Worm (Caenorhabditis elegans) whole organism, L1 larva: ENCODE results near the gene adt-1.
A peak's percentile ranks its signal among the peaks of the same experiment; 100 is the strongest.

Source experiments
- aha-1 ChIP-seq: fragments of 150-350 bp; optimal IDR thresholded peaks from 2 replicates; lab custom pipeline; 2014; ENCODE audit warnings: missing biosample characterization, missing genetic modification characterization
- aly-2 ChIP-seq: fragments of 150-350 bp; optimal IDR thresholded peaks from 2 replicates; lab custom pipeline; 2014; ENCODE audit warnings: missing biosample characterization, missing genetic modification characterization
- ama-1 ChIP-seq: fragments of 150-350 bp; optimal IDR thresholded peaks from 2 replicates; lab custom pipeline; 2014
- blmp-1 ChIP-seq: fragments of 150-350 bp; optimal IDR thresholded peaks from 2 replicates; lab custom pipeline; 2014; ENCODE audit warnings: missing biosample characterization, missing genetic modification characterization
- ceh-63 ChIP-seq: fragments of 200-800 bp; sonication (Bioruptor generic); optimal IDR thresholded peaks from 2 replicates; lab custom pipeline; 2018; ENCODE audit warnings: mild to moderate bottlenecking, missing genetic modification characterization, missing compliant biosample characterization
- ceh-8 ChIP-seq: fragments of 200-800 bp; sonication (Bioruptor generic); optimal IDR thresholded peaks from 2 replicates; lab custom pipeline; 2018; ENCODE audit warnings: mild to moderate bottlenecking, missing genetic modification characterization, moderate library complexity, missing compliant biosample characterization
- ceh-90 ChIP-seq: sonication (generic microtip); optimal IDR thresholded peaks from 2 replicates; lab custom pipeline; 2016; ENCODE audit warnings: missing genetic modification characterization, missing compliant biosample characterization
- ces-1 ChIP-seq: fragments of 150-350 bp; optimal IDR thresholded peaks from 2 replicates; lab custom pipeline; 2014; ENCODE audit warnings: missing biosample characterization, missing genetic modification reagents, missing genetic modification characterization
- dpl-1 ChIP-seq, 3 experiments: fragments of 150-350 bp in 2 of 3; sonication (generic microtip) in 1 of 3; optimal IDR thresholded peaks; 2 replicates each; lab custom pipeline; 2014 to 2017; ENCODE audit warnings: missing biosample characterization in 3 of 3, missing genetic modification characterization in 3 of 3, missing genetic modification reagents in 3 of 3
- ets-5 ChIP-seq: fragments of 200-800 bp; sonication (Bioruptor generic); IDR thresholded peaks from 2 replicates; pipeline ENCODE4 v1.3.6; 2022; ENCODE audit warnings: missing genetic modification characterization, missing compliant biosample characterization
- fkh-4 ChIP-seq: sonication (generic microtip); optimal IDR thresholded peaks from 2 replicates; lab custom pipeline; 2016; ENCODE audit warnings: missing compliant biosample characterization, missing genetic modification characterization, borderline replicate concordance
- fos-1 ChIP-seq: fragments of 150-350 bp; optimal IDR thresholded peaks from 2 replicates; lab custom pipeline; 2014; ENCODE audit warnings: missing biosample characterization, missing genetic modification characterization
- hlh-17 ChIP-seq: fragments of 200-800 bp; sonication (Bioruptor generic); optimal IDR thresholded peaks from 2 replicates; lab custom pipeline; 2018; ENCODE audit warnings: missing genetic modification characterization, mild to moderate bottlenecking, missing compliant biosample characterization, moderate library complexity, borderline replicate concordance
- hpl-2 ChIP-seq: fragments of 150-350 bp; optimal IDR thresholded peaks from 2 replicates; lab custom pipeline; 2014; ENCODE audit warnings: missing biosample characterization, missing genetic modification reagents, missing genetic modification characterization
- irx-1 ChIP-seq: sonication (generic microtip); optimal IDR thresholded peaks from 2 replicates; lab custom pipeline; 2016; ENCODE audit warnings: missing genetic modification characterization, missing compliant biosample characterization
- jun-1 ChIP-seq: fragments of 150-350 bp; optimal IDR thresholded peaks from 2 replicates; lab custom pipeline; 2014; ENCODE audit warnings: missing biosample characterization, missing genetic modification reagents, missing genetic modification characterization
- lin-13 ChIP-seq: fragments of 150-350 bp; optimal IDR thresholded peaks from 2 replicates; lab custom pipeline; 2014; ENCODE audit warnings: missing biosample characterization, missing genetic modification reagents, missing genetic modification characterization
- lin-14 ChIP-seq: fragments of 200-800 bp; sonication (Bioruptor generic); optimal IDR thresholded peaks from 2 replicates; lab custom pipeline; 2018; ENCODE audit warnings: mild to moderate bottlenecking, missing genetic modification characterization, moderate library complexity, missing compliant biosample characterization
- lin-15B ChIP-seq: fragments of 150-350 bp; sonication (generic microtip); optimal IDR thresholded peaks from 3 replicates; lab custom pipeline; 2014; ENCODE audit warnings: missing biosample characterization, missing genetic modification characterization
- lsy-2 ChIP-seq, 2 experiments: fragments of 150-350 bp; optimal IDR thresholded peaks; 2 replicates each; lab custom pipeline; 2014; ENCODE audit warnings: missing biosample characterization in 2 of 2, missing genetic modification characterization in 2 of 2
- mab-9 ChIP-seq: fragments of 200-800 bp; sonication (Bioruptor generic); IDR thresholded peaks from 2 replicates; pipeline ENCODE4 v1.3.6; 2022; ENCODE audit warnings: missing genetic modification reagents, missing genetic modification characterization, missing compliant biosample characterization
- mdl-1 ChIP-seq, 2 experiments: fragments of 150-350 bp; optimal IDR thresholded peaks; 2 replicates each; lab custom pipeline; 2014 to 2017; ENCODE audit warnings: missing biosample characterization in 2 of 2, missing genetic modification characterization in 2 of 2, inconsistent platforms in 1 of 2
- mep-1 ChIP-seq: fragments of 150-350 bp; optimal IDR thresholded peaks from 2 replicates; lab custom pipeline; 2014; ENCODE audit warnings: missing biosample characterization, missing genetic modification characterization
- nhr-20 ChIP-seq: sonication (generic microtip); optimal IDR thresholded peaks from 2 replicates; lab custom pipeline; 2016; ENCODE audit warnings: mild to moderate bottlenecking, missing genetic modification characterization, missing compliant biosample characterization
- nhr-237 ChIP-seq: fragments of 150-350 bp; optimal IDR thresholded peaks from 2 replicates; lab custom pipeline; 2014; ENCODE audit warnings: missing biosample characterization, missing genetic modification characterization
- nhr-71 ChIP-seq: sonication (generic microtip); optimal IDR thresholded peaks from 2 replicates; lab custom pipeline; 2016; ENCODE audit warnings: mild to moderate bottlenecking, missing genetic modification characterization, moderate library complexity, missing compliant biosample characterization
- nhr-85 ChIP-seq: sonication (generic microtip); peaks from one replicate; lab custom pipeline; 2016; ENCODE audit warnings: missing genetic modification characterization, inconsistent platforms, missing compliant biosample characterization
- nhr-90 ChIP-seq: sonication (generic microtip); optimal IDR thresholded peaks from 2 replicates; lab custom pipeline; 2016; ENCODE audit warnings: mild to moderate bottlenecking, missing genetic modification characterization, missing compliant biosample characterization; ENCODE audit not compliant: poor library complexity
- pag-3 ChIP-seq: sonication (generic microtip); optimal IDR thresholded peaks from 2 replicates; lab custom pipeline; 2017; ENCODE audit warnings: missing genetic modification characterization, mild to moderate bottlenecking, missing compliant biosample characterization, antibody characterized with exemption, borderline replicate concordance; ENCODE audit not compliant: insufficient read depth
- pax-3 ChIP-seq: fragments of 200-800 bp; sonication (Bioruptor generic); optimal IDR thresholded peaks from 2 replicates; lab custom pipeline; 2018; ENCODE audit warnings: mild to moderate bottlenecking, missing genetic modification characterization, moderate library complexity, missing compliant biosample characterization
- rnt-1 ChIP-seq: sonication (generic microtip); optimal IDR thresholded peaks from 2 replicates; lab custom pipeline; 2016; ENCODE audit warnings: mild to moderate bottlenecking, missing genetic modification characterization, moderate library complexity, missing compliant biosample characterization
- skn-1 ChIP-seq: fragments of 150-350 bp; optimal IDR thresholded peaks from 2 replicates; lab custom pipeline; 2014; ENCODE audit warnings: missing biosample characterization, missing genetic modification characterization
- snu-23 ChIP-seq: sonication (generic microtip); optimal IDR thresholded peaks from 2 replicates; lab custom pipeline; 2016; ENCODE audit warnings: missing genetic modification characterization, missing compliant biosample characterization
- sox-4 ChIP-seq: sonication (generic microtip); optimal IDR thresholded peaks from 2 replicates; lab custom pipeline; 2016; ENCODE audit warnings: missing genetic modification characterization, missing compliant biosample characterization
- sup-37 ChIP-seq: fragments of 200-800 bp; sonication (Bioruptor generic); optimal IDR thresholded peaks from 2 replicates; lab custom pipeline; 2018; ENCODE audit warnings: mild to moderate bottlenecking, missing genetic modification characterization, missing compliant biosample characterization
- tbx-2 ChIP-seq: sonication (generic microtip); optimal IDR thresholded peaks from 2 replicates; lab custom pipeline; 2016; ENCODE audit warnings: missing genetic modification characterization, missing compliant biosample characterization
- unc-62 ChIP-seq: fragments of 150-350 bp; optimal IDR thresholded peaks from 2 replicates; lab custom pipeline; 2014; ENCODE audit warnings: missing biosample characterization, missing genetic modification reagents, missing genetic modification characterization
- vab-15 ChIP-seq: sonication (generic microtip); optimal IDR thresholded peaks from 2 replicates; lab custom pipeline; 2017; ENCODE audit warnings: missing genotype, mild to moderate bottlenecking, missing genetic modification characterization, missing compliant biosample characterization
- xbp-1 ChIP-seq: sonication (generic microtip); optimal IDR thresholded peaks from 2 replicates; lab custom pipeline; 2016; ENCODE audit warnings: missing genetic modification characterization, missing compliant biosample characterization
- zag-1 ChIP-seq: fragments of 150-350 bp; optimal IDR thresholded peaks from 2 replicates; lab custom pipeline; 2014; ENCODE audit warnings: missing biosample characterization, missing genetic modification characterization
- zip-4 ChIP-seq: fragments of 200-800 bp; sonication (Bioruptor generic); optimal IDR thresholded peaks from 2 replicates; lab custom pipeline; 2018; ENCODE audit warnings: mild to moderate bottlenecking, missing genetic modification characterization, moderate library complexity, missing compliant biosample characterization

The adt-1 gene

DNA sequence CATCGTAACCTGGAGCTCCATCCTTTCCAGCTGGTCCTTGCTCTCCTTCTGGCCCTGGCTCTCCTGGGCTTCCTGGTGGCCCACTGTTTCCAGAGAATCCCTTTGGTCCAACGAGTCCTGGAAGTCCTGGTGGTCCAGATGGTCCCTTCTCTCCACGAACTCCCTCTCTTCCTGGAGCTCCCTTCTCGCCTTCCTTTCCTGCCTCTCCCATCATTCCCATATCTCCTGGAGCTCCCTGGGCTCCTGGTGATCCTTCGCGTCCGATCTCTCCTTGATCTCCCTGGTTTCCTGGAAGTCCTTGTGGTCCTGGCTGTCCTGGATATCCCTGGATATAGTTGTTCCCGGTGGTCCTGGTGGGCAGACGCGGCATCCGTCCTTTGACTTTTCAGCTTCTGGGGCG, 42.4 kb upstream of the adt-1 start:
- TF ChIP-seq nhr-85 (tag; lab: Kevin White, UChicago) (no peak), fkh-4 (tag; lab: Kevin White, UChicago) (no peak), jun-1 (no peak), tbx-2 (tag; lab: Kevin White, UChicago) (no peak), mdl-1 (tag; optimal IDR thresholded peaks at IDR 0.05; lab: Kevin White, UChicago) (no peak), sup-37 (no peak)

- TF ChIP-seq pax-3 (tag; lab: Kevin White, UChicago): no peak
- TF ChIP-seq lin-13 (GFP tag; lab: Kevin White, UChicago): no peak
- no peak for TF ChIP-seq nhr-90 (tag; lab: Kevin White, UChicago)
- TF ChIP-seq unc-62: no peak
These were observed 40.7 kb upstream of the adt-1 start for ce11 chrX:12637978-12638377.

DNA sequence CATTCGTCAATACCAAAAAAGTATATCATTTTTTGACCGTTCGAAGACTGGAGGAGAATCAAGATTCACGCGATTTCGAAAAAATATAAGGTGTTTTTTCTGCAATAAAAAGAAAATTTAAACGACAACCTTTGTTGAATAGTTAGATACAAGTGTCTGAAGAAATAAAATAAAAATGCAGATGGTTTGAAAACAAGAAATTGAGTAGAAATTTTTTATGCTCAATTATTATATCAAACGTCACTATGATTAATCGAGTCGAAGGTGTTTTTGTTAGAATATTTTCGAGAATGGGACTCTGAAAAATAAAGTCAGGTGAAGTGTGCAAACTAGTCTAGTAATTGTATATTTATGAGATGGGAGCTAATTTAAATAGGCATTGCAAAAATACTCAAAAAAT, 38.2 kb upstream of the adt-1 start, which contains the start of gene R09A8.5:
TSS of gene R09A8.5 (minus strand) at position 101 of the 400 bp plus-strand sequence.
- TF ChIP-seq fos-1 (tag; lab: Kevin White, UChicago) (no peak), ceh-8 (no peak), nhr-71 (tag; lab: Kevin White, UChicago) (no peak), hpl-2 (GFP tag; lab: Kevin White, UChicago) (no peak), irx-1 (tag; lab: Kevin White, UChicago) (no peak), ama-1 (lab: Kevin White, UChicago) (no peak), ets-5 (no peak), tbx-2 (tag; lab: Kevin White, UChicago) (no peak), nhr-237 (tag; lab: Kevin White, UChicago) (no peak), rnt-1 (tag; lab: Kevin White, UChicago) (no peak), zag-1 (no peak), zip-4 (GFP tag; lab: Kevin White, UChicago) (no peak), lin-14 (GFP tag; lab: Kevin White, UChicago) (no peak), dpl-1 (GFP tag; optimal IDR thresholded peaks at IDR 0.05; lab: Kevin White, UChicago) (no peak), ceh-90 (tag; lab: Kevin White, UChicago) (no peak), lin-15B (tag; lab: Kevin White, UChicago) (no peak), ces-1 (GFP tag; lab: Kevin White, UChicago) (no peak), nhr-20 (tag; lab: Kevin White, UChicago) (no peak), ceh-63 (GFP tag; lab: Kevin White, UChicago) (no peak), mab-9 (GFP tag; lab: Robert Waterston, UW) (no peak)

DNA sequence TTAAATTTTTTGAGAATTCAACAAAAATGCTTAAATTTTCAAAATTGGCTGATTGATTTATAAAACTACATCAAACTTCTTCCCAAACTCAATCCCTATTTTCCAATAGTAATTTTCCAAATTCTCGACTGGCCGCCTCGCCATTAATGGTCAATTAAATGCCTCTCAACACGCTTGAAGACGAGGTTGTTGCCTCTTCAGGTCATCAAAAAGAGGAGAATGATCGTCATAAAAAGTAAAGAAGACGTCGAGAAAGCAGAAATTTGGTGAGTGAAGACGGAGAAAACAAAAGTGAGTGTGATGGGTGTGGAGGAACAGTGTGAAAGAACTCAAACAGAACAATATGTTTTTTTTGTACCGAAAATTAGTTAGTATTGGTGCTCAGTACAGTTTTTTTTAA, 37.7 kb upstream of the adt-1 start:
- TF ChIP-seq lin-14 (GFP tag; lab: Kevin White, UChicago) (peak; percentile 55), pag-3 (no peak), aha-1 (no peak), fkh-4 (tag; lab: Kevin White, UChicago) (no peak), blmp-1 (tag; lab: Kevin White, UChicago) (peak; percentile 90), mab-9 (GFP tag; lab: Robert Waterston, UW) (no peak), xbp-1 (tag; lab: Kevin White, UChicago) (no peak), hlh-17 (GFP tag; lab: Kevin White, UChicago) (no peak), aly-2 (tag; lab: Kevin White, UChicago) (no peak), nhr-85 (tag; lab: Kevin White, UChicago) (peak; percentile 76)

- TF ChIP-seq snu-23 (GFP tag; lab: Kevin White, UChicago) (peak; percentile 55), lin-14 (GFP tag; lab: Kevin White, UChicago) (peak; percentile 80), mep-1 (tag; lab: Kevin White, UChicago) (peak; percentile 34), vab-15 (tag; lab: Kevin White, UChicago) (no peak), aly-2 (tag; lab: Kevin White, UChicago) (no peak), sox-4 (tag; lab: Kevin White, UChicago) (no peak), nhr-85 (tag; lab: Kevin White, UChicago) (peak; percentile 65), lsy-2 (tag; optimal IDR thresholded peaks at IDR 0.05; lab: Kevin White, UChicago) (peak in 1 of 2 experiments; percentile 33), mdl-1 (tag; optimal IDR thresholded peaks at IDR 0.05; lab: Kevin White, UChicago) (peak in 1 of 2 experiments; percentile 42), tbx-2 (tag; lab: Kevin White, UChicago) (peak; percentile 25), nhr-20 (tag; lab: Kevin White, UChicago) (peak; percentile 43), skn-1 (tag; lab: Kevin White, UChicago) (peak; percentile 10)
These were observed 35.7 kb upstream of the adt-1 start for ce11 chrX:12642952-12643351.
